Worm (Caenorhabditis elegans) whole organism, L4 larva: ENCODE measurements around the gene nhr-133.

Experiments used
- F10B5.3 ChIP-seq: sonication (generic microtip); optimal IDR thresholded peaks from 2 replicates; lab custom pipeline; 2016; ENCODE audit warnings: mild to moderate bottlenecking, missing genetic modification characterization, missing compliant biosample characterization
- F49E8.2 ChIP-seq: sonication (generic microtip); optimal IDR thresholded peaks from 2 replicates; lab custom pipeline; 2016; ENCODE audit warnings: missing compliant biosample characterization, mild to moderate bottlenecking, missing genetic modification characterization, borderline replicate concordance
- R02D3.7 ChIP-seq: fragments of 150-350 bp; sonication (generic microtip); optimal IDR thresholded peaks from 3 replicates; lab custom pipeline; 2014; ENCODE audit warnings: missing biosample characterization, missing genetic modification characterization
- T20F7.1 ChIP-seq: fragments of 200-800 bp; sonication (Bioruptor generic); optimal IDR thresholded peaks from 2 replicates; lab custom pipeline; 2018; ENCODE audit warnings: mild to moderate bottlenecking, missing genetic modification characterization, missing compliant biosample characterization
- Y48G9A.11 ChIP-seq: fragments of 200-800 bp; sonication (Bioruptor generic); IDR thresholded peaks from 2 replicates; pipeline ENCODE4 v1.3.6; 2022; ENCODE audit warnings: missing genetic modification reagents, missing genetic modification characterization, missing compliant biosample characterization
- Y75B8A.6 ChIP-seq: fragments of 200-800 bp; sonication (Bioruptor generic); IDR thresholded peaks from 2 replicates; pipeline ENCODE4 v1.3.6; 2022; ENCODE audit warnings: missing genetic modification reagents, missing genetic modification characterization, missing compliant biosample characterization
- ZK546.5 ChIP-seq, 2 experiments: sonication (generic microtip); optimal IDR thresholded peaks; 2 replicates each; lab custom pipeline; 2017; ENCODE audit warnings: missing biosample characterization in 2 of 2, missing genetic modification characterization in 2 of 2
- ceh-28 ChIP-seq: fragments of 150-350 bp; optimal IDR thresholded peaks from 2 replicates; lab custom pipeline; 2014; ENCODE audit warnings: missing biosample characterization, missing genetic modification reagents, missing genetic modification characterization
- ctbp-1 ChIP-seq: fragments of 200-800 bp; sonication (Bioruptor generic); IDR thresholded peaks from 2 replicates; pipeline ENCODE4 v1.3.6; 2022; ENCODE audit warnings: missing genetic modification reagents, missing genetic modification characterization, missing compliant biosample characterization
- daf-16 ChIP-seq, 3 experiments: sonication (generic microtip); optimal IDR thresholded peaks; 2 replicates each; lab custom pipeline; 2016 to 2017; ENCODE audit warnings: missing genetic modification characterization in 3 of 3, missing genetic modification reagents in 3 of 3, mild to moderate bottlenecking in 2 of 3, missing compliant biosample characterization in 2 of 3, missing biosample characterization in 1 of 3, moderate library complexity in 1 of 3
- daf-8 ChIP-seq: fragments of 200-800 bp; sonication (Bioruptor generic); IDR thresholded peaks from 2 replicates; pipeline ENCODE4 v1.3.6; 2022; ENCODE audit warnings: missing genetic modification characterization, missing compliant biosample characterization
- dmd-6 ChIP-seq: fragments of 200-800 bp; sonication (Bioruptor generic); IDR thresholded peaks from 2 replicates; pipeline ENCODE4 v1.3.6; 2022; ENCODE audit warnings: missing genetic modification reagents, missing genetic modification characterization, missing compliant biosample characterization
- dmd-9 ChIP-seq: fragments of 200-800 bp; sonication (Bioruptor generic); IDR thresholded peaks from 2 replicates; pipeline ENCODE4 v1.3.6; 2022; ENCODE audit warnings: missing genetic modification reagents, missing genetic modification characterization, missing compliant biosample characterization
- dve-1 ChIP-seq: sonication (generic microtip); optimal IDR thresholded peaks from 2 replicates; lab custom pipeline; 2017; ENCODE audit warnings: antibody characterized with exemption, mild to moderate bottlenecking, missing genetic modification characterization, missing compliant biosample characterization; ENCODE audit not compliant: insufficient read depth
- egl-43 ChIP-seq: fragments of 200-800 bp; sonication (Bioruptor generic); IDR thresholded peaks from 2 replicates; pipeline ENCODE4 v1.3.6; 2022; ENCODE audit warnings: missing genetic modification reagents, missing genetic modification characterization, missing compliant biosample characterization
- fos-1 ChIP-seq: fragments of 150-350 bp; optimal IDR thresholded peaks from 2 replicates; lab custom pipeline; 2014; ENCODE audit warnings: missing biosample characterization, missing genetic modification characterization
- hlh-11 ChIP-seq: fragments of 200-800 bp; sonication (Bioruptor generic); optimal IDR thresholded peaks from 2 replicates; lab custom pipeline; 2018; ENCODE audit warnings: mild to moderate bottlenecking, missing genetic modification characterization, missing compliant biosample characterization
- hlh-30 ChIP-seq: sonication (generic microtip); optimal IDR thresholded peaks from 2 replicates; lab custom pipeline; 2017; ENCODE audit warnings: antibody characterized with exemption, mild to moderate bottlenecking, missing genetic modification characterization, missing compliant biosample characterization; ENCODE audit not compliant: insufficient read depth
- jun-1 ChIP-seq: fragments of 150-350 bp; optimal IDR thresholded peaks from 2 replicates; lab custom pipeline; 2014; ENCODE audit warnings: missing biosample characterization, missing genetic modification reagents, missing genetic modification characterization
- lin-1 ChIP-seq: fragments of 200-800 bp; sonication (Bioruptor generic); IDR thresholded peaks from 2 replicates; pipeline ENCODE4 v1.3.6; 2022; ENCODE audit warnings: missing genetic modification reagents, missing genetic modification characterization, missing compliant biosample characterization
- lin-13 ChIP-seq: fragments of 150-350 bp; optimal IDR thresholded peaks from 2 replicates; lab custom pipeline; 2014; ENCODE audit warnings: missing biosample characterization, missing genetic modification reagents, missing genetic modification characterization
- lin-15B ChIP-seq: fragments of 150-350 bp; sonication (generic microtip); optimal IDR thresholded peaks from 3 replicates; lab custom pipeline; 2014; ENCODE audit warnings: missing biosample characterization, missing genetic modification characterization
- lir-3 ChIP-seq: sonication (generic microtip); optimal IDR thresholded peaks from 2 replicates; lab custom pipeline; 2016; ENCODE audit warnings: mild to moderate bottlenecking, missing genetic modification characterization, missing compliant biosample characterization
- lsy-2 ChIP-seq, 2 experiments: fragments of 150-350 bp in 1 of 2; sonication (generic microtip) in 1 of 2; optimal IDR thresholded peaks; 2 replicates each; lab custom pipeline; 2014 to 2017; ENCODE audit warnings: missing biosample characterization in 2 of 2, missing genetic modification characterization in 2 of 2
- mdl-1 ChIP-seq, 2 experiments: fragments of 150-350 bp in 1 of 2; sonication (generic microtip) in 1 of 2; optimal IDR thresholded peaks; 2 replicates each; lab custom pipeline; 2014 to 2017; ENCODE audit warnings: missing biosample characterization in 2 of 2, missing genetic modification characterization in 2 of 2
- mes-2 ChIP-seq: sonication (generic microtip); optimal IDR thresholded peaks from 2 replicates; lab custom pipeline; 2016; ENCODE audit warnings: missing genotype, mild to moderate bottlenecking, missing genetic modification characterization, missing compliant biosample characterization; ENCODE audit not compliant: poor library complexity, severe bottlenecking
- mxl-3 ChIP-seq: fragments of 200-800 bp; sonication (Bioruptor generic); optimal IDR thresholded peaks from 2 replicates; lab custom pipeline; 2018; ENCODE audit warnings: mild to moderate bottlenecking, missing genetic modification characterization, missing compliant biosample characterization
- nhr-10 ChIP-seq: fragments of 150-350 bp; optimal IDR thresholded peaks from 2 replicates; lab custom pipeline; 2014; ENCODE audit warnings: missing biosample characterization, missing genetic modification characterization
- nhr-11 ChIP-seq: fragments of 150-350 bp; optimal IDR thresholded peaks from 2 replicates; lab custom pipeline; 2014; ENCODE audit warnings: missing biosample characterization, missing genetic modification characterization
- nhr-111 ChIP-seq: fragments of 200-800 bp; sonication (Bioruptor generic); optimal IDR thresholded peaks from 2 replicates; lab custom pipeline; 2018; ENCODE audit warnings: mild to moderate bottlenecking, missing genetic modification characterization, missing compliant biosample characterization
- nhr-25 ChIP-seq: sonication (generic microtip); optimal IDR thresholded peaks from 2 replicates; lab custom pipeline; 2017; ENCODE audit warnings: missing genetic modification characterization, mild to moderate bottlenecking, missing compliant biosample characterization, antibody characterized with exemption, moderate library complexity, borderline replicate concordance; ENCODE audit not compliant: insufficient read depth
- nhr-28 ChIP-seq: fragments of 150-350 bp; optimal IDR thresholded peaks from 2 replicates; lab custom pipeline; 2014; ENCODE audit warnings: missing biosample characterization, missing genetic modification characterization
- nhr-42 ChIP-seq: fragments of 200-800 bp; sonication (Bioruptor generic); IDR thresholded peaks from 2 replicates; pipeline ENCODE4 v1.3.6; 2022; ENCODE audit warnings: missing genetic modification characterization, missing compliant biosample characterization
- nhr-76 ChIP-seq: fragments of 150-350 bp; optimal IDR thresholded peaks from 2 replicates; lab custom pipeline; 2014; ENCODE audit warnings: missing biosample characterization, missing genetic modification characterization
- nhr-77 ChIP-seq: fragments of 150-350 bp; optimal IDR thresholded peaks from 2 replicates; lab custom pipeline; 2014; ENCODE audit warnings: missing biosample characterization, missing genetic modification characterization
- pha-4 ChIP-seq, 2 experiments: fragments of 150-350 bp in 1 of 2; fragments of 200-800 bp in 1 of 2; sonication (Bioruptor generic) in 1 of 2; IDR thresholded peaks in 1 of 2; optimal IDR thresholded peaks in 1 of 2; 2 replicates each; pipeline versions ENCODE4 v1.3.6 to Lab custom; 2014 to 2022; ENCODE audit warnings: missing genetic modification characterization in 2 of 2, missing genetic modification reagents in 2 of 2, missing biosample characterization in 1 of 2, missing compliant biosample characterization in 1 of 2
- php-3 ChIP-seq: fragments of 200-800 bp; sonication (Bioruptor generic); IDR thresholded peaks from 2 replicates; pipeline ENCODE4 v1.3.6; 2022; ENCODE audit warnings: missing genetic modification reagents, missing genetic modification characterization, missing compliant biosample characterization
- saeg-2 ChIP-seq: fragments of 200-800 bp; sonication (Bioruptor generic); IDR thresholded peaks from 2 replicates; pipeline ENCODE4 v1.3.6; 2022; ENCODE audit warnings: missing genetic modification reagents, missing genetic modification characterization, missing compliant biosample characterization
- skn-1 ChIP-seq: fragments of 150-350 bp; optimal IDR thresholded peaks from 2 replicates; lab custom pipeline; 2014; ENCODE audit warnings: missing biosample characterization, missing genetic modification characterization
- spr-1 ChIP-seq: sonication (generic microtip); optimal IDR thresholded peaks from 2 replicates; lab custom pipeline; 2016; ENCODE audit warnings: mild to moderate bottlenecking, missing genetic modification characterization, missing compliant biosample characterization
- unc-39 ChIP-seq: sonication (generic microtip); optimal IDR thresholded peaks from 2 replicates; lab custom pipeline; 2017; ENCODE audit warnings: missing biosample characterization, missing genetic modification characterization
- vab-7 ChIP-seq: fragments of 200-800 bp; sonication (Bioruptor generic); IDR thresholded peaks from 2 replicates; pipeline ENCODE4 v1.3.6; 2022; ENCODE audit warnings: missing genetic modification reagents, missing genetic modification characterization, missing compliant biosample characterization
- zag-1 ChIP-seq: fragments of 150-350 bp; optimal IDR thresholded peaks from 2 replicates; lab custom pipeline; 2014; ENCODE audit warnings: missing biosample characterization, missing genetic modification characterization
- zfp-3 ChIP-seq: fragments of 200-800 bp; sonication (Bioruptor generic); conservative IDR thresholded peaks from 2 replicates; pipeline ENCODE4 v1.3.6; 2022; ENCODE audit warnings: missing genetic modification reagents, missing genetic modification characterization, missing compliant biosample characterization
- ztf-11 ChIP-seq: fragments of 150-350 bp; optimal IDR thresholded peaks from 2 replicates; lab custom pipeline; 2014; ENCODE audit warnings: missing biosample characterization, missing genetic modification characterization
- ztf-7 ChIP-seq: fragments of 150-350 bp; optimal IDR thresholded peaks from 2 replicates; lab custom pipeline; 2014; ENCODE audit warnings: missing biosample characterization, missing genetic modification characterization

Gene nhr-133

ce11 chrV:2211936-2212335, at the start of gene nhr-133:
nhr-133 (minus strand) TSS chrV:2212118.
- TF ChIP-seq php-3 (GFP tag; lab: Robert Waterston, UW) (no peak), hlh-11 (tag; lab: Kevin White, UChicago) (peak; percentile 40), lin-1 (GFP tag; lab: Robert Waterston, UW) (no peak), nhr-28 (peak; percentile 80), ztf-7 (tag; lab: Kevin White, UChicago) (no peak), Y48G9A.11 (GFP tag; lab: Robert Waterston, UW) (no peak), pha-4 (GFP tag; IDR thresholded peaks at IDR 0.05; lab: Robert Waterston, UW) (no peak), pha-4 (tag; optimal IDR thresholded peaks at IDR 0.05; lab: Kevin White, UChicago) (peak; percentile 9), lir-3 (tag; lab: Kevin White, UChicago) (no peak), daf-16 (GFP tag; optimal IDR thresholded peaks at IDR 0.05; lab: Kevin White, UChicago) (no peak), daf-16 (tag; optimal IDR thresholded peaks at IDR 0.05; lab: Kevin White, UChicago) (peak; percentile 45), skn-1 (no peak), spr-1 (tag; lab: Kevin White, UChicago) (no peak), unc-39 (tag; lab: Kevin White, UChicago) (no peak), dve-1 (peak; percentile 55), ceh-28 (no peak), dmd-9 (GFP tag; lab: Robert Waterston, UW) (no peak), lin-13 (GFP tag; lab: Kevin White, UChicago) (no peak), hlh-30 (tag; lab: Kevin White, UChicago) (peak; percentile 83), dmd-6 (GFP tag; lab: Robert Waterston, UW) (peak; percentile 50; the same call in 1 of the 2 replicates), mxl-3 (GFP tag; lab: Kevin White, UChicago) (peak; percentile 81), mes-2 (peak; percentile 6), nhr-77 (no peak), lsy-2 (tag; optimal IDR thresholded peaks at IDR 0.05; lab: Kevin White, UChicago) (no peak), mdl-1 (tag; optimal IDR thresholded peaks at IDR 0.05; lab: Kevin White, UChicago) (peak; percentile 12 to 79), ztf-11 (tag; lab: Kevin White, UChicago) (no peak)
- TF ChIP-seq, all 104 proteins: peak for 10

DNA sequence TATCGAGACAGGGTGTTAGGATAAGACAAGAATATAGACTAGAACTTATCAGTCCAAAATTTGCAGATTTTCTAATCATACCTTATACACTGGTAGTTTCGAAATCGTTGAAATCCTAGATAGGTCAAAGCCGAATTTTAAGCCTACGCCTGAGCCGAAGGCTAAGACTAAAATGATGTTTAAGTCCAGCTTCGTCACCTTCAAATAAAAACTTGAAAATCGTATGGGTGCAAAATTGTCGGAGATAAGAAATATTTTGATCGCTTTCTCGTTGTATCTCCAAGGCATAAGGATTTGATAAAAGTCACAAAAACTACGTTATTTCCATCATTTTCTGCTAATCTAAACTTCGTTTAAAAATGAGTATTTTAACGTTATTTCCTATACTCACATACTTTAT, 48.7 kb upstream of the nhr-133 start, which contains the start of gene F41B5.12:
Gene F41B5.12, plus strand, starts transcription at position 301 of the 400 bp plus-strand sequence.
- TF ChIP-seq F49E8.2 (no peak), T20F7.1 (GFP tag; lab: Kevin White, UChicago) (no peak), spr-1 (tag; lab: Kevin White, UChicago) (no peak), hlh-30 (tag; lab: Kevin White, UChicago) (no peak), lin-15B (no peak), zfp-3 (GFP tag; lab: Robert Waterston, UW) (no peak), egl-43 (no peak), daf-8 (GFP tag; lab: Robert Waterston, UW) (no peak), Y75B8A.6 (no peak), ZK546.5 (tag; optimal IDR thresholded peaks at IDR 0.05; lab: Kevin White, UChicago) (no peak), nhr-25 (tag; lab: Kevin White, UChicago) (no peak), dmd-9 (GFP tag; lab: Robert Waterston, UW) (no peak)
- TF ChIP-seq, all 104 proteins: peak for 0

DNA sequence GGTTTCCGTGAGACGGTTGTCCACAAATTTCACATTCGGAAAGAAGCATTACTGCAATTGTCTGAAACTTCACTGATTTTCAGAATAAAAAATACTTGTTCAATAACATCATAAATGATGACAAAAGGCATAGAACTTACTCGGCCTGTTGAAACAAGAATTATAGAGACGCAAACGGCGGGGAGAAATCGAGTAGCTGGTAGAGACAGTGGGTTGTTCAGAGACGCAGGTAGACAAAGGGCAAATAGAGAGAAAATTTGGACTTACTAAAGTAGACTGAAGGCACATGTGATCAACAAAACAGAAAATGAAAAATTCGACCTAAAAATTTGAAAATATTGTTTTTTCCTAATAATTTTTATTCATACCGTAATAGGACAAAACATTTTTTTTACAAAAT, 47.8 kb upstream of the nhr-133 start, which contains the start of gene nhr-182:
Gene nhr-182, minus strand, starts transcription at position 178 of the 400 bp plus-strand sequence.
- TF ChIP-seq nhr-111 (GFP tag; lab: Kevin White, UChicago) (no peak), mdl-1 (tag; optimal IDR thresholded peaks at IDR 0.05; lab: Kevin White, UChicago) (no peak), saeg-2 (GFP tag; lab: Robert Waterston, UW) (no peak), skn-1 (no peak), zag-1 (tag; lab: Kevin White, UChicago) (no peak), hlh-11 (tag; lab: Kevin White, UChicago) (peak; percentile 14), nhr-76 (tag; lab: Kevin White, UChicago) (no peak), jun-1 (no peak), ztf-11 (tag; lab: Kevin White, UChicago) (no peak), dmd-6 (GFP tag; lab: Robert Waterston, UW) (peak; percentile 18; the same call in 1 of the 2 replicates), fos-1 (tag; lab: Kevin White, UChicago) (no peak), nhr-77 (no peak), F10B5.3 (tag; lab: Kevin White, UChicago) (no peak), vab-7 (GFP tag; lab: Robert Waterston, UW) (no peak), ctbp-1 (no peak), nhr-10 (tag; lab: Kevin White, UChicago) (no peak), hlh-30 (tag; lab: Kevin White, UChicago) (peak; percentile 60), nhr-42 (GFP tag; lab: Robert Waterston, UW) (no peak), ZK546.5 (tag; optimal IDR thresholded peaks at IDR 0.05; lab: Kevin White, UChicago) (no peak), nhr-11 (tag; lab: Kevin White, UChicago) (no peak), dve-1 (peak; percentile 53), R02D3.7 (tag; lab: Kevin White, UChicago) (no peak)
